Fruit fly (Drosophila melanogaster): ENCODE measurements around the gene CG43229.

CG43229 gene

dm6 chrX:18138297-18138696, at the start of gene CG43229:
Gene CG43229 (plus strand): TSS chrX:18138542.
- TF ChIP-seq CG17801 (GFP tag; optimal IDR thresholded peaks at IDR 0.05; ENCODE audit: partially characterized antibody), result no peak

- peak; percentile 34 for TF ChIP-seq CG17801 (GFP tag; optimal IDR thresholded peaks at IDR 0.05; ENCODE audit: partially characterized antibody)
Observed at dm6 chrX:18090333-18090732, 48.0 kb upstream of the CG43229 start, which contains the start of gene Swt1. Gene Swt1 (minus strand): TSS chrX:18090509.

- TF ChIP-seq CG17801 (GFP tag; optimal IDR thresholded peaks at IDR 0.05; ENCODE audit: partially characterized antibody), result peak; percentile 80
Observed at dm6 chrX:18091159-18091676, 47.1 kb upstream of the CG43229 start, which contains the start of gene scu. Gene scu (plus strand): TSS chrX:18091259.

- no peak for TF ChIP-seq CG17801 (GFP tag; optimal IDR thresholded peaks at IDR 0.05; ENCODE audit: partially characterized antibody)
Observed at dm6 chrX:18092126-18092525, 46.2 kb upstream of the CG43229 start.

dm6 chrX:18092810-18093222, 45.5 kb upstream of the CG43229 start, which contains the start of gene RhoGAP16F:
Gene RhoGAP16F (plus strand): TSS chrX:18093145.
- peak; percentile 88 for TF ChIP-seq CG17801 (GFP tag; optimal IDR thresholded peaks at IDR 0.05; ENCODE audit: partially characterized antibody)

- TF ChIP-seq CG17801 (GFP tag; optimal IDR thresholded peaks at IDR 0.05; ENCODE audit: partially characterized antibody), result no peak
Observed at dm6 chrX:18094130-18094529, 44.2 kb upstream of the CG43229 start.

dm6 chrX:18094747-18095352, 43.5 kb upstream of the CG43229 start:
- no peak for TF ChIP-seq CG17801 (GFP tag; optimal IDR thresholded peaks at IDR 0.05; ENCODE audit: partially characterized antibody)

- TF ChIP-seq CG17801 (GFP tag; optimal IDR thresholded peaks at IDR 0.05; ENCODE audit: partially characterized antibody), result no peak
Observed at dm6 chrX:18100146-18100669, 38.1 kb upstream of the CG43229 start.

- no peak for TF ChIP-seq CG17801 (GFP tag; optimal IDR thresholded peaks at IDR 0.05; ENCODE audit: partially characterized antibody)
Observed at dm6 chrX:18101098-18101711, 37.1 kb upstream of the CG43229 start, which contains the start of gene Mvb12. Gene Mvb12 (minus strand): TSS chrX:18101314.

dm6 chrX:18101778-18102177, 36.6 kb upstream of the CG43229 start, which contains the start of gene Taf8:
Gene Taf8 (plus strand): TSS chrX:18101970.
- no peak for TF ChIP-seq CG17801 (GFP tag; optimal IDR thresholded peaks at IDR 0.05; ENCODE audit: partially characterized antibody)

dm6 chrX:18103353-18103752, 35.0 kb upstream of the CG43229 start, which contains the start of gene CG7135:
Gene CG7135 (plus strand): TSS chrX:18103653.
- no peak for TF ChIP-seq CG17801 (GFP tag; optimal IDR thresholded peaks at IDR 0.05; ENCODE audit: partially characterized antibody)

dm6 chrX:18106686-18107085, 31.7 kb upstream of the CG43229 start:
- TF ChIP-seq CG17801 (GFP tag; optimal IDR thresholded peaks at IDR 0.05; ENCODE audit: partially characterized antibody), result no peak

- no peak for TF ChIP-seq CG17801 (GFP tag; optimal IDR thresholded peaks at IDR 0.05; ENCODE audit: partially characterized antibody)
Observed at dm6 chrX:18108676-18109075, 29.7 kb upstream of the CG43229 start.

dm6 chrX:18114770-18115169, 23.6 kb upstream of the CG43229 start:
- no peak for TF ChIP-seq CG17801 (GFP tag; optimal IDR thresholded peaks at IDR 0.05; ENCODE audit: partially characterized antibody)

- no peak for TF ChIP-seq CG17801 (GFP tag; optimal IDR thresholded peaks at IDR 0.05; ENCODE audit: partially characterized antibody)
Observed at dm6 chrX:18116811-18117383, 21.4 kb upstream of the CG43229 start, which contains the start of gene wupA. Gene wupA (minus strand): TSS chrX:18116922.
